Worm (Caenorhabditis elegans): ENCODE results near the gene F49C12.15.
A peak's percentile ranks its signal among the peaks of the same experiment; 100 is the strongest.

Gene F49C12.15

DNA sequence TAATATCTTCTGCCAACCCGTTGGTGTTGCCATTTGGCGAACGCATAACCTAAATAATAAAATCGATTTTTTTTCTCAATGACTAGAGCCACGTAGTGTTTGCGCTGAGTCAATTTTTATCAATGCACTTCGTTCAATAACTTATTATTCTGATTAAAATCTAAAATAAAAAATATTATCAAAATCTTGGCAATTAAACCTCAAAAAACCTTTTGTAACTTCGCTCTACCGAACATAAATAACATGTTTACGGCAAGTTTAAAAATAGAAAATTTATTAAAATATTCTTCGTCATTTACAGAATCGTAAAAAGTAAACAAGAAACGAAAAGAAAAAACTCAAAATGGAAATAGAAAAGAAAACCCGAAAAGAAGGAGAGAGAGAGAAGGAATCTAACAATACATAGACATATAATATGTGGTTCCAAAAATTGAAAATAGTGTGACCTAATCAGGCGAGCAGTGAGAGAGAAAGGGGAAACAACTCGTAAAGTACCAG is 18.9 kb downstream of the F49C12.15 start, which contains the start of gene pigc-1 (continued):
- no peak for TF ChIP-seq egl-18 (GFP tag; IDR thresholded peaks at IDR 0.05)
- TF ChIP-seq egrh-3 (GFP tag; IDR thresholded peaks at IDR 0.05) = no peak
- TF ChIP-seq madf-3 (GFP tag; IDR thresholded peaks at IDR 0.05) = no peak
- no peak for TF ChIP-seq ceh-40 (GFP tag; IDR thresholded peaks at IDR 0.05)
- no peak for TF ChIP-seq aptf-3 (GFP tag; IDR thresholded peaks at IDR 0.05)
- TF ChIP-seq mes-4 (tag; optimal IDR thresholded peaks at IDR 0.05) = no peak
- TF ChIP-seq ztf-6 (GFP tag; IDR thresholded peaks at IDR 0.05) = no peak

DNA sequence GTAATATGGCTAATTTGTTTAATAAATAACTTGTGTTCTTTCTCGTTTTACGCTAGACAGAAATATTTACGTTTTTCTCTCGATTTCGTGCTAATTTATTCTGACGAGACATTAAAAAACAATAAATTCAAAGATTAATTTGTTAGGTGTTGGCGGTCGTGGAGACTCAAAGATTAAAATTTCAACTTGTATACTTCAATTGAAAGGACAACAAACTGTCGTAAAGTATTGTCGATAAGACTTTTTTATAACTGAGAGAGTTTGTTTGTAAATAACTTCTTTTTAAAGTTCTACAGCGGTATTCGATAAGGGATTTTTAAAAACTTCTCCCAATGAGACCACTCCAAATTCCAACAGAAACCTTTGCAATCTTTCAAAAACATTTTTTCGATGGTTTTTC is 29.5 kb downstream of the F49C12.15 start:
- TF ChIP-seq F52B5.7 (tag; optimal IDR thresholded peaks at IDR 0.05) = no peak
- no peak for TF ChIP-seq nhr-179 (tag; optimal IDR thresholded peaks at IDR 0.05)
- no peak for TF ChIP-seq F37B4.10 (GFP tag; IDR thresholded peaks at IDR 0.05)
- TF ChIP-seq repo-1 (tag; optimal IDR thresholded peaks at IDR 0.05) = no peak
- no peak for TF ChIP-seq mel-28 (tag; optimal IDR thresholded peaks at IDR 0.05; ENCODE audit: borderline replicate concordance)
- TF ChIP-seq nhr-27 (tag; optimal IDR thresholded peaks at IDR 0.05) = no peak
- TF ChIP-seq unc-62 (GFP tag; optimal IDR thresholded peaks at IDR 0.05) = no peak
- no peak for TF ChIP-seq gei-17 (GFP tag; optimal IDR thresholded peaks at IDR 0.05)
- TF ChIP-seq rpc-1 (optimal IDR thresholded peaks at IDR 0.05) = no peak
- TF ChIP-seq rpc-1 (tag; optimal IDR thresholded peaks at IDR 0.05) = no peak
- TF ChIP-seq fkh-3 (tag; optimal IDR thresholded peaks at IDR 0.05) = no peak
- TF ChIP-seq K11D2.4 (GFP tag; IDR thresholded peaks at IDR 0.05) = no peak
- TF ChIP-seq F57C9.4 (tag; optimal IDR thresholded peaks at IDR 0.05) = no peak
- no peak for TF ChIP-seq zfh-2 (GFP tag; conservative IDR thresholded peaks at IDR 0.05)
- no peak for TF ChIP-seq snpc-4 (GFP tag; optimal IDR thresholded peaks at IDR 0.05)
- no peak for TF ChIP-seq snpc-4 (tag; optimal IDR thresholded peaks at IDR 0.05)
- no peak for TF ChIP-seq sptf-2 (GFP tag; optimal IDR thresholded peaks at IDR 0.05)
- no peak for TF ChIP-seq madf-6 (GFP tag; IDR thresholded peaks at IDR 0.05)
- TF ChIP-seq ama-1 (optimal IDR thresholded peaks at IDR 0.05) = no peak
- no peak for TF ChIP-seq ama-1 (GFP tag; optimal IDR thresholded peaks at IDR 0.05)
- TF ChIP-seq let-607 (tag; optimal IDR thresholded peaks at IDR 0.05) = no peak
- no peak for TF ChIP-seq ceh-58 (GFP tag; IDR thresholded peaks at IDR 0.05)

DNA sequence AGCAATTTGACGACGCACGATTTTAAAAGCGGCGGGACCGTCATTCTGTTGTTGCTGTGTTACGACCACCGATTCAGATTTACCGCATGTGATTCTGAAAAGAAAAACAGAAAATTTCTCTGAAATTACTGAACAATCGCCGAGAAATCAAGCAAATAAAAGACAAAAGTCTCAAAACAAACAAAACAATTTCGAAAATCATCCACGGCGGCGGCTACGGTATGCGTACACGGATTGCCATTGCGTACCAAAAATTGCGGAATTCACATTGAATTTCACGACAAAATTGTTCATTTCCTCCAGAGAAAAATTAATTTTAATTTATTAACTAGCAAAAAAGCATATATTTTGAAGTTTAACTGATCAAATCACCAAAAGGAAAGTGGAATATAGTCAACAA is 42.2 kb downstream of the F49C12.15 start, which contains the start of gene pezo-1:
Gene pezo-1, minus strand, starts transcription at position 101 of the 400 bp plus-strand sequence.
- TF ChIP-seq ekl-4 (GFP tag; IDR thresholded peaks at IDR 0.05) = no peak
- peak; percentile 11 for TF ChIP-seq snpc-3.4 (tag; optimal IDR thresholded peaks at IDR 0.05)
- peak; percentile 28 for TF ChIP-seq lsl-1 (GFP tag; optimal IDR thresholded peaks at IDR 0.05)
- TF ChIP-seq hsf-1 (GFP tag; IDR thresholded peaks at IDR 0.05) = 0 out of 2 replicates have a peak, but pooled peaks have one; percentile 25
- TF ChIP-seq mes-4 (tag; optimal IDR thresholded peaks at IDR 0.05) = no peak
- TF ChIP-seq ceh-40 (GFP tag; IDR thresholded peaks at IDR 0.05) = no peak
- TF ChIP-seq F33H1.4 (GFP tag; IDR thresholded peaks at IDR 0.05) = no peak
- no peak for TF ChIP-seq atf-7 (tag; optimal IDR thresholded peaks at IDR 0.05)

DNA sequence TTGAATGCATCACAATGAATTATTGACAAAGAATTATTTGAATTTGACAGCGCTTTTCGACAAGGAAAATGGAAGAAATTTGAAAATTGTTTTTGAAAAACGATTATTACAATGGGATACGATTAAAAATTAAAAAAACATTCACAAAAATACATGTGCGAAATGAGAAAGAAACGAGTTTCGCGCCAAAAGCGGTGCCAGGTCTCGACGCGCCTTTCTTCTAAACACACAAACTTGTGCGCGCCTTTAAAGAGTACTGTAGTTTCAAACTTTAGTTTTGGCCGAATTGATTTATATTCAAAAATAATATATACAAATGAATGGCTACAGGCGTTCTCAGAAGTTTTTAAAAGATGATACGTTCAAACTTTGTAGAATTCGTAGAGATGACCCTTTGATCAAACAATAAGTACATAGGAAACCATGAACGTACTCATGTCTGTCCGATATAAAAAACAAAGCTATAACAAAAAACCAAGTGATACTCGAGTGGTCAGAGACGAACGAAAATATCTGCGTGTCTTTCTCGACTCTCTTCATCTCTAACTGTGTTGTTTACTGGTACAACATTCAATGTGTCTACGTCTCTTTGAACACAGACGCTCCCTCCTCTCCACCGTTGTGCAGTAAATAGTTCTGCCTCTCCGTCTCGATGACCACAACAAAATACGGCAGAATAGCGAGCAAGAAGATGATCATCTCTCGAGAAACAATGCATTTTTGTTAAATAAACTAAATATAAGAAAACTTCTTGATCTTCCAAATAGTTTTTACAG is 43.8 kb downstream of the F49C12.15 start:
- peak; percentile 67 for TF ChIP-seq snpc-1.3 (tag; optimal IDR thresholded peaks at IDR 0.05; ENCODE audit: insufficient read depth)
- TF ChIP-seq dpl-1 (GFP tag; optimal IDR thresholded peaks at IDR 0.05) = peak; percentile 76
- TF ChIP-seq lin-40 (tag; optimal IDR thresholded peaks at IDR 0.05) = peak; percentile 8
- TF ChIP-seq nfyb-1 (GFP tag; IDR thresholded peaks at IDR 0.05) = no peak
- TF ChIP-seq tlf-1 (GFP tag; optimal IDR thresholded peaks at IDR 0.05) = peak; percentile 50
- TF ChIP-seq F10E7.11 (tag; optimal IDR thresholded peaks at IDR 0.05) = no peak
- TF ChIP-seq B0261.1 (tag; optimal IDR thresholded peaks at IDR 0.05) = no peak
- no peak for TF ChIP-seq atf-7 (tag; optimal IDR thresholded peaks at IDR 0.05)
- no peak for TF ChIP-seq C06A6.2 (GFP tag; conservative IDR thresholded peaks at IDR 0.05)
- peak; percentile 10 for TF ChIP-seq attf-5 (GFP tag; optimal IDR thresholded peaks at IDR 0.05)
- TF ChIP-seq ztf-3 (GFP tag; optimal IDR thresholded peaks at IDR 0.05) = no peak
- TF ChIP-seq F33H1.4 (GFP tag; IDR thresholded peaks at IDR 0.05) = peak; percentile 90
- TF ChIP-seq B0336.3 (GFP tag; IDR thresholded peaks at IDR 0.05) = no peak
